Fruit fly (Drosophila melanogaster) whole organism, wandering third instar larva: ENCODE data around the gene CG15337.

Experiments
- CG9705 ChIP-seq: fragments of 200-800 bp; sonication (Bioruptor generic); optimal IDR thresholded peaks from 2 replicates; lab custom pipeline; 2018; ENCODE audit warnings: missing biosample characterization, mild to moderate bottlenecking, missing genetic modification characterization
- Dfd ChIP-seq: fragments of >200 bp; optimal IDR thresholded peaks from 2 replicates; lab custom pipeline; 2017; ENCODE audit warnings: missing biosample characterization, missing genetic modification characterization
- Hr83 ChIP-seq: fragments of 200-300 bp; sonication (Bioruptor generic); optimal IDR thresholded peaks from 2 replicates; lab custom pipeline; 2016; ENCODE audit warnings: missing biosample characterization, mild to moderate bottlenecking, missing genetic modification characterization, moderate library complexity; ENCODE audit not compliant: poor library complexity, severe bottlenecking
- Myc ChIP-seq: fragments of >200 bp; optimal IDR thresholded peaks from 2 replicates; lab custom pipeline; 2017
- N ChIP-seq: fragments of >200 bp; optimal IDR thresholded peaks from 2 replicates; lab custom pipeline; 2018; ENCODE audit warnings: missing biosample characterization, missing external identifiers, missing genetic modification characterization
- Vsx2 ChIP-seq: fragments of 200-300, 225-300 bp; sonication (Bioruptor generic); optimal IDR thresholded peaks from 2 replicates; lab custom pipeline; 2018; ENCODE audit warnings: missing biosample characterization, missing genetic modification characterization; ENCODE audit not compliant: partially characterized antibody
- brk ChIP-seq: fragments of 200-800 bp; sonication (Bioruptor generic); optimal IDR thresholded peaks from 2 replicates; lab custom pipeline; 2016; ENCODE audit warnings: missing biosample characterization, mild to moderate bottlenecking, missing genetic modification characterization
- ey ChIP-seq: fragments of 200-800 bp; sonication (Bioruptor generic); optimal IDR thresholded peaks from 2 replicates; lab custom pipeline; 2016; ENCODE audit warnings: missing biosample characterization, missing genetic modification characterization
- foxo ChIP-seq, 2 experiments: fragments of 200-800 bp; sonication (Bioruptor generic); optimal IDR thresholded peaks; 2 replicates in 1 of 2; 3 replicates in 1 of 2; lab custom pipeline; 2016 to 2017; ENCODE audit warnings: missing biosample characterization in 2 of 2, missing genetic modification characterization in 2 of 2
- rgr ChIP-seq: fragments of 200-800 bp; sonication (Bioruptor generic); optimal IDR thresholded peaks from 3 replicates; lab custom pipeline; 2016; ENCODE audit warnings: missing biosample characterization, mild to moderate bottlenecking, missing genetic modification characterization
- woc ChIP-seq: sonication (Bioruptor generic); optimal IDR thresholded peaks from 2 replicates; lab custom pipeline; 2016; ENCODE audit warnings: missing biosample characterization, mild to moderate bottlenecking, missing genetic modification characterization

Gene CG15337

dm6 chrX:8206561-8206960 is 46.7 kb downstream of the CG15337 start:
- peak; percentile 62 for TF ChIP-seq Dfd (GFP tag; lab: Kevin White, UChicago)
- TF ChIP-seq brk = no peak

DNA sequence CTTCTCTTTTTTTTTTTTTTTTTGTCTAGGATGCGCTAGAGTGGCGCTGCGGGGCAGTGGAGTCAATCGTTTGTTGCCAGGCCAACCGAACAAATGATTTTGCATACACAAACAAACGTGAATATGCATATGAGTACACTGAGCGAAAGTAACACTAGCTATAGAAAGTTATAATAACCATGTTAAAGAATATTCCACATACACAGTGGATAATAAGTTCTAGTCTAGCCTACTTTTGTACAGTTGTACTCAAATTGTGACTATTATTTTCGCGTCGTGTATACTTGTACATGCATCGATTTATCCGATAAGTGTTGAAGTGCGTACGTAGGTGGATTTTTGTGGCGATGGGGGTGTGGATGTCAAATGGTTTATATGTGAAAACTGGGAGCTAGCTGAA is 47.2 kb downstream of the CG15337 start:
- TF ChIP-seq foxo (GFP tag; optimal IDR thresholded peaks at IDR 0.05; lab: Kevin White, UChicago) = peak in 1 of 2 experiments; percentile 7
- TF ChIP-seq ey (GFP tag; lab: Kevin White, UChicago) = peak; percentile 11
- TF ChIP-seq rgr (GFP tag; lab: Kevin White, UChicago) = peak; percentile 1
- no peak for TF ChIP-seq CG9705 (GFP tag; lab: Kevin White, UChicago)
- TF ChIP-seq Hr83 (GFP tag; lab: Kevin White, UChicago) = no peak
- no peak for TF ChIP-seq woc (GFP tag; lab: Kevin White, UChicago)
- TF ChIP-seq N (GFP tag; lab: Kevin White, UChicago) = no peak
- TF ChIP-seq, all 38 proteins: peak for 3

DNA sequence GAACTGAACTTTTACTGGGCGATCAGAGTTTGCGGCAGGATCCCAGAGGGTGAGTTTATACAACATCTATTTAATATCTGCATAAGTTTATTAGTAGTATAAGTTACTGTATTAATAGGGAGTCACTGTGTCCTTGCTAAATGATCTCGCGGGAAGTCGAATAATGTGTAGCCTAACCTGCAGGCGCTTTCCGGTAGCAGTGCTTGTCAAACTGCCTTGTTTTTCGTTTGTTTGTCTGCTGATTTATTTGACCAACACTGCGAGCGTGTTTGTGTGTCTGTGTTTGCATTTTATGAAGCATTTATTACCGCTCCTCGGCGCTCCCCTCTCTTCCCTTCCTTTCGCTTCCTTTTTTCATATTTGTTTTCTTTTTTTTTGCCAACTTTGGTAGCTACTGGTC is 50.8 kb downstream of the CG15337 start:
- TF ChIP-seq Myc (peak; percentile 85), Vsx2 (GFP tag; lab: Kevin White, UChicago) (no peak)
- TF ChIP-seq, all 38 proteins: peak for 1
